Worm (Caenorhabditis elegans) whole organism, late embryonic: Measurements from ENCODE around the gene lgg-1.
A peak's percentile ranks its signal among the peaks of the same experiment; 100 is the strongest.

Experiments used
- C08G9.2 ChIP-seq: sonication (generic microtip); optimal IDR thresholded peaks from 2 replicates; lab custom pipeline; 2016; ENCODE audit warnings: mild to moderate bottlenecking, missing genetic modification characterization, moderate library complexity, missing compliant biosample characterization
- F13H6.1 ChIP-seq: sonication (generic microtip); optimal IDR thresholded peaks from 2 replicates; lab custom pipeline; 2016; ENCODE audit warnings: missing genetic modification characterization, missing compliant biosample characterization
- K09A11.1 ChIP-seq: sonication (generic microtip); optimal IDR thresholded peaks from 2 replicates; lab custom pipeline; 2017; ENCODE audit warnings: antibody characterized with exemption, mild to moderate bottlenecking, missing genetic modification characterization, missing compliant biosample characterization; ENCODE audit not compliant: insufficient read depth
- ama-1 ChIP-seq: fragments of 150-350 bp; optimal IDR thresholded peaks from 2 replicates; lab custom pipeline; 2014
- ceh-14 ChIP-seq: sonication (generic microtip); optimal IDR thresholded peaks from 2 replicates; lab custom pipeline; 2016; ENCODE audit warnings: missing genotype, missing genetic modification characterization, missing compliant biosample characterization
- ceh-18 ChIP-seq: sonication (generic microtip); optimal IDR thresholded peaks from 2 replicates; lab custom pipeline; 2016; ENCODE audit warnings: missing genetic modification characterization, missing compliant biosample characterization
- ceh-2 ChIP-seq: sonication (generic microtip); optimal IDR thresholded peaks from 2 replicates; lab custom pipeline; 2016; ENCODE audit warnings: missing genotype, missing genetic modification characterization, missing compliant biosample characterization
- ceh-30 ChIP-seq: fragments of 150-350 bp; optimal IDR thresholded peaks from 2 replicates; lab custom pipeline; 2014; ENCODE audit warnings: missing biosample characterization, missing genetic modification characterization
- ceh-31 ChIP-seq: sonication (generic microtip); optimal IDR thresholded peaks from 2 replicates; lab custom pipeline; 2016; ENCODE audit warnings: missing genetic modification characterization, missing compliant biosample characterization
- ceh-34 ChIP-seq: sonication (generic microtip); optimal IDR thresholded peaks from 2 replicates; lab custom pipeline; 2016; ENCODE audit warnings: mild to moderate bottlenecking, missing genetic modification characterization, missing compliant biosample characterization
- ceh-45 ChIP-seq: fragments of 200-800 bp; sonication (Bioruptor generic); IDR thresholded peaks from 2 replicates; pipeline ENCODE4 v1.3.6; 2022; ENCODE audit warnings: missing genetic modification reagents, missing genetic modification characterization, missing compliant biosample characterization
- ceh-9 ChIP-seq: sonication (generic microtip); optimal IDR thresholded peaks from 2 replicates; lab custom pipeline; 2016; ENCODE audit warnings: mild to moderate bottlenecking, missing genetic modification characterization, inconsistent platforms, missing compliant biosample characterization
- che-1 ChIP-seq: sonication (generic microtip); optimal IDR thresholded peaks from 2 replicates; lab custom pipeline; 2016; ENCODE audit warnings: mild to moderate bottlenecking, missing genetic modification characterization, missing compliant biosample characterization
- dve-1 ChIP-seq: sonication (generic microtip); optimal IDR thresholded peaks from 2 replicates; lab custom pipeline; 2017; ENCODE audit warnings: antibody characterized with exemption, mild to moderate bottlenecking, missing genetic modification characterization, missing compliant biosample characterization
- ets-4 ChIP-seq: sonication (generic microtip); optimal IDR thresholded peaks from 2 replicates; lab custom pipeline; 2016; ENCODE audit warnings: missing genetic modification characterization, missing compliant biosample characterization
- eyg-1 ChIP-seq: sonication (generic microtip); optimal IDR thresholded peaks from 2 replicates; lab custom pipeline; 2016; ENCODE audit warnings: missing genotype, missing genetic modification characterization, missing compliant biosample characterization
- fkh-6 ChIP-seq: sonication (generic microtip); optimal IDR thresholded peaks from 2 replicates; lab custom pipeline; 2016; ENCODE audit warnings: missing genetic modification characterization, missing compliant biosample characterization
- gmeb-2 ChIP-seq: sonication (generic microtip); optimal IDR thresholded peaks from 2 replicates; lab custom pipeline; 2016; ENCODE audit warnings: missing genetic modification characterization, inconsistent platforms, missing compliant biosample characterization
- hlh-13 ChIP-seq: fragments of 200-800 bp; sonication (Bioruptor generic); optimal IDR thresholded peaks from 2 replicates; lab custom pipeline; 2018; ENCODE audit warnings: mild to moderate bottlenecking, missing genetic modification characterization, missing compliant biosample characterization
- hlh-15 ChIP-seq: sonication (generic microtip); optimal IDR thresholded peaks from 2 replicates; lab custom pipeline; 2016; ENCODE audit warnings: missing genetic modification characterization, missing compliant biosample characterization
- hlh-30 ChIP-seq: sonication (generic microtip); optimal IDR thresholded peaks from 2 replicates; lab custom pipeline; 2017; ENCODE audit warnings: antibody characterized with exemption, missing genetic modification characterization, missing compliant biosample characterization; ENCODE audit not compliant: insufficient read depth
- hlh-6 ChIP-seq: sonication (generic microtip); optimal IDR thresholded peaks from 2 replicates; lab custom pipeline; 2016; ENCODE audit warnings: missing genotype, missing genetic modification characterization, missing compliant biosample characterization
- hlh-8 ChIP-seq: sonication (generic microtip); optimal IDR thresholded peaks from 2 replicates; lab custom pipeline; 2016; ENCODE audit warnings: missing genotype, missing genetic modification characterization, missing compliant biosample characterization
- lin-11 ChIP-seq: fragments of 200-800 bp; sonication (Bioruptor generic); optimal IDR thresholded peaks from 2 replicates; lab custom pipeline; 2018; ENCODE audit warnings: mild to moderate bottlenecking, missing genetic modification characterization, missing compliant biosample characterization
- mec-3 ChIP-seq: sonication (generic microtip); optimal IDR thresholded peaks from 2 replicates; lab custom pipeline; 2016; ENCODE audit warnings: borderline replicate concordance, missing genetic modification characterization, missing compliant biosample characterization
- nfya-1 ChIP-seq: sonication (generic microtip); optimal IDR thresholded peaks from 2 replicates; lab custom pipeline; 2017; ENCODE audit warnings: missing genetic modification characterization, mild to moderate bottlenecking, missing compliant biosample characterization, antibody characterized with exemption, moderate library complexity
- nhr-11 ChIP-seq: fragments of 150-350 bp; optimal IDR thresholded peaks from 2 replicates; lab custom pipeline; 2014; ENCODE audit warnings: missing biosample characterization, missing genetic modification characterization
- npax-4 ChIP-seq: sonication (generic microtip); optimal IDR thresholded peaks from 2 replicates; lab custom pipeline; 2016; ENCODE audit warnings: missing genetic modification characterization, missing compliant biosample characterization
- odd-2 ChIP-seq: sonication (generic microtip); optimal IDR thresholded peaks from 2 replicates; lab custom pipeline; 2017; ENCODE audit warnings: antibody characterized with exemption, mild to moderate bottlenecking, missing genetic modification characterization, missing compliant biosample characterization
- pag-3 ChIP-seq: sonication (generic microtip); optimal IDR thresholded peaks from 2 replicates; lab custom pipeline; 2016; ENCODE audit warnings: missing compliant biosample characterization, missing genetic modification characterization, borderline replicate concordance
- pax-1 ChIP-seq: fragments of 150-350 bp; optimal IDR thresholded peaks from 2 replicates; lab custom pipeline; 2014; ENCODE audit warnings: missing biosample characterization, missing genetic modification characterization
- pha-4 ChIP-seq: fragments of 150-350 bp; optimal IDR thresholded peaks from 2 replicates; lab custom pipeline; 2018; ENCODE audit warnings: missing biosample characterization, missing genetic modification reagents, missing genetic modification characterization
- pqm-1 ChIP-seq: sonication (generic microtip); optimal IDR thresholded peaks from 2 replicates; lab custom pipeline; 2016; ENCODE audit warnings: missing genetic modification characterization, missing compliant biosample characterization
- pros-1 ChIP-seq: fragments of 150-350 bp; optimal IDR thresholded peaks from 2 replicates; lab custom pipeline; 2014; ENCODE audit warnings: missing biosample characterization, missing genetic modification reagents, missing genetic modification characterization
- ref-2 ChIP-seq: sonication (generic microtip); optimal IDR thresholded peaks from 2 replicates; lab custom pipeline; 2016; ENCODE audit warnings: missing genetic modification characterization, missing compliant biosample characterization
- rnt-1 ChIP-seq: sonication (generic microtip); optimal IDR thresholded peaks from 2 replicates; lab custom pipeline; 2016; ENCODE audit warnings: missing genetic modification characterization, missing compliant biosample characterization
- sox-2 ChIP-seq: fragments of 200-800 bp; sonication (Bioruptor generic); IDR thresholded peaks from 2 replicates; pipeline ENCODE4 v1.3.6; 2022; ENCODE audit warnings: missing genetic modification reagents, missing genetic modification characterization, missing compliant biosample characterization
- sox-4 ChIP-seq: sonication (generic microtip); optimal IDR thresholded peaks from 2 replicates; lab custom pipeline; 2017; ENCODE audit warnings: mild to moderate bottlenecking, missing genetic modification characterization, inconsistent platforms, missing compliant biosample characterization
- tbx-2 ChIP-seq: sonication (generic microtip); optimal IDR thresholded peaks from 2 replicates; lab custom pipeline; 2016; ENCODE audit warnings: missing genetic modification characterization, missing compliant biosample characterization
- tbx-7 ChIP-seq: sonication (generic microtip); optimal IDR thresholded peaks from 2 replicates; lab custom pipeline; 2016; ENCODE audit warnings: missing genotype, missing genetic modification characterization, missing compliant biosample characterization
- ttx-3 ChIP-seq: sonication (generic microtip); optimal IDR thresholded peaks from 2 replicates; lab custom pipeline; 2016; ENCODE audit warnings: missing genetic modification reagents, missing genetic modification characterization, missing compliant biosample characterization
- unc-42 ChIP-seq: sonication (generic microtip); optimal IDR thresholded peaks from 2 replicates; lab custom pipeline; 2016; ENCODE audit warnings: missing genotype, missing genetic modification characterization, missing compliant biosample characterization
- unc-55 ChIP-seq: sonication (generic microtip); optimal IDR thresholded peaks from 2 replicates; lab custom pipeline; 2017; ENCODE audit warnings: missing biosample characterization, missing genetic modification reagents, missing genetic modification characterization
- zip-5 ChIP-seq: sonication (generic microtip); optimal IDR thresholded peaks from 2 replicates; lab custom pipeline; 2016; ENCODE audit warnings: missing genetic modification characterization, missing compliant biosample characterization
- ztf-16 ChIP-seq: sonication (generic microtip); optimal IDR thresholded peaks from 2 replicates; lab custom pipeline; 2017; ENCODE audit warnings: missing genetic modification characterization, missing compliant biosample characterization

lgg-1 gene

DNA sequence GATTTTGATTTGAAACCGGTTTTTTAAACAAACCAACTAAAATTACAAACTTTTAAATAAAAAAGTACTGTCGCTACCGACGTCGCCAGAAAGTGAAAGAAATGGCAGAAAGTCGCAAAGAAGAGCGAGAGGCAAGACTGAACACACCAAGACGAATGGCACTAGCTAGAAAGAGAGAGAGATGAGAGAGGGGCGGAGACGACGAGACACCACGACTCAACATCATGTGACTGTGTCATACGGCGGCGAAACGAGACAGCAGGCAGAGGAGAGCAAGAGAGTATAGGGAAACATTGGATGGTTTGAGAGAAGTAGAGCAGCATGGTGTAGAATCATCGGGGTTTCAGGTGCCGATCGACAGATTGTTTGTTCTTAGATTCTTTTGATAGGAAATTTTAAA is 841 bp upstream of the lgg-1 start:
- no peak for TF ChIP-seq mec-3
- TF ChIP-seq tbx-2 (tag; lab: Kevin White, UChicago), result peak; percentile 71
- peak; percentile 34 for TF ChIP-seq pqm-1 (tag; lab: Kevin White, UChicago)
- TF ChIP-seq ttx-3 (tag; lab: Kevin White, UChicago), result no peak
- TF ChIP-seq pag-3, result no peak
- no peak for TF ChIP-seq che-1 (tag; lab: Kevin White, UChicago)
- TF ChIP-seq ceh-9, result no peak
- peak; percentile 8 for TF ChIP-seq ceh-14 (tag; lab: Kevin White, UChicago)
- peak; percentile 8 for TF ChIP-seq C08G9.2
- peak; percentile 72 for TF ChIP-seq ama-1
- TF ChIP-seq zip-5, result no peak
- no peak for TF ChIP-seq ztf-16 (tag; lab: Kevin White, UChicago)
- no peak for TF ChIP-seq pha-4 (tag; lab: Kevin White, UChicago)
- TF ChIP-seq F13H6.1 (tag; lab: Kevin White, UChicago), result peak; percentile 27
- TF ChIP-seq ceh-18 (tag; lab: Kevin White, UChicago), result peak; percentile 78
- TF ChIP-seq hlh-13 (GFP tag; lab: Kevin White, UChicago), result no peak
- peak; percentile 90 for TF ChIP-seq nfya-1 (tag; lab: Kevin White, UChicago)
- TF ChIP-seq gmeb-2, result no peak
- peak; percentile 23 for TF ChIP-seq K09A11.1 (tag; lab: Kevin White, UChicago)
- no peak for TF ChIP-seq nhr-11 (tag; lab: Kevin White, UChicago)
- TF ChIP-seq hlh-30 (tag; lab: Kevin White, UChicago), result peak; percentile 99
- no peak for TF ChIP-seq hlh-6 (tag; lab: Kevin White, UChicago)
- no peak for TF ChIP-seq npax-4 (tag; lab: Kevin White, UChicago)
- TF ChIP-seq unc-42 (tag; lab: Kevin White, UChicago), result peak; percentile 37
- TF ChIP-seq sox-4 (tag; lab: Kevin White, UChicago), result no peak
- peak; percentile 36 for TF ChIP-seq hlh-8 (tag; lab: Kevin White, UChicago)
- TF ChIP-seq ets-4 (tag; lab: Kevin White, UChicago), result peak; percentile 62
- no peak for TF ChIP-seq sox-2 (GFP tag; lab: Robert Waterston, UW)
- peak; percentile 75 for TF ChIP-seq ceh-31 (tag; lab: Kevin White, UChicago)
- peak; percentile 42 for TF ChIP-seq dve-1
- peak; percentile 18 for TF ChIP-seq ceh-30 (tag; lab: Kevin White, UChicago)
- peak; percentile 6 for TF ChIP-seq lin-11 (tag; lab: Kevin White, UChicago)
- TF ChIP-seq ceh-2, result peak; percentile 58
- no peak for TF ChIP-seq hlh-15 (tag; lab: Kevin White, UChicago)
- TF ChIP-seq pros-1 (tag; lab: Kevin White, UChicago), result peak; percentile 51
- peak; percentile 90 for TF ChIP-seq unc-55 (GFP tag; lab: Kevin White, UChicago)
- TF ChIP-seq ceh-45 (GFP tag; lab: Robert Waterston, UW), result no peak
- peak; percentile 63 for TF ChIP-seq ceh-34 (tag; lab: Kevin White, UChicago)
- no peak for TF ChIP-seq tbx-7 (tag; lab: Kevin White, UChicago)
- no peak for TF ChIP-seq pax-1 (tag; lab: Kevin White, UChicago)
- no peak for TF ChIP-seq odd-2 (tag; lab: Kevin White, UChicago)
- TF ChIP-seq ref-2 (tag; lab: Kevin White, UChicago), result peak; percentile 74
- peak; percentile 36 for TF ChIP-seq rnt-1 (tag; lab: Kevin White, UChicago)
- TF ChIP-seq fkh-6, result no peak
- no peak for TF ChIP-seq eyg-1 (tag; lab: Kevin White, UChicago)
